Fruit fly (Drosophila melanogaster): ENCODE measurements around the gene CG3306.

DNA sequence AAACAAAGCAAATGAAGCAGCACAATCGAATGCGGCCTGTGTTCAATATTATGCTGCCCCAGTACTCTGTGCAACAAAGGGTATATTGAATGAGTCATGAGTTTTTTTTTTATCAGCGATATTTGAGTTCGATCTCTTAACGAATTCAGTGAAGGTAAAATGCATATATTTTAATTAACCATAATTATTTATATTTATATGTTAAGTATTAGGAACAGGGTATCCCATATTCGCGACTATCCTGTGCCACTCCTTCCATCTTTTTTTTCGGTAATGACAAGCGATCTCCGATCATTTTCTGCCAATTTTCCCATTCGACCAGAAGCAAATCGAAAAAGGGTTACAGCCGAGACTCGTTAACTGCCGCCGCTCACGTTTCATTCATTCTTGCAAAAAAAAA lies 42.3 kb upstream of the CG3306 start:
- no peak for TF ChIP-seq psq (optimal IDR thresholded peaks at IDR 0.05)
- no peak for TF ChIP-seq Dll (optimal IDR thresholded peaks at IDR 0.05)
- TF ChIP-seq CG8478 (optimal IDR thresholded peaks at IDR 0.05) = no peak
- TF ChIP-seq pan (optimal IDR thresholded peaks at IDR 0.05) = no peak
- no peak for TF ChIP-seq usp (GFP tag; optimal IDR thresholded peaks at IDR 0.05)
- no peak for TF ChIP-seq EcR (GFP tag; optimal IDR thresholded peaks at IDR 0.05)

Measured in whole organism.